Worm (Caenorhabditis elegans) whole organism, midembryonic: ENCODE data around the gene sru-9.
"Not testable (repeated sequence)": the region's sequence is repeated elsewhere in the genome, so short reads cannot be mapped to it uniquely, and the experiment has no call there.

Experiments used
- T22C8.4 ChIP-seq: fragments of 200-800 bp; sonication (Bioruptor generic); IDR thresholded peaks from 2 replicates; pipeline ENCODE4 v1.3.6; 2022; ENCODE audit warnings: missing genetic modification characterization, missing compliant biosample characterization
- cog-1 ChIP-seq: sonication (generic microtip); optimal IDR thresholded peaks from 2 replicates; lab custom pipeline; 2016; ENCODE audit warnings: missing genetic modification characterization, missing compliant biosample characterization
- flt-1 ChIP-seq: fragments of 200-800 bp; sonication (Bioruptor generic); IDR thresholded peaks from 2 replicates; pipeline ENCODE4 v1.3.6; 2022; ENCODE audit warnings: missing genetic modification characterization, missing compliant biosample characterization
- klf-2 ChIP-seq: fragments of 200-800 bp; sonication (Bioruptor generic); conservative IDR thresholded peaks from 2 replicates; pipeline ENCODE4 v1.3.6; 2022; ENCODE audit warnings: missing genetic modification reagents, missing genetic modification characterization, missing compliant biosample characterization
- med-1 ChIP-seq: sonication (generic microtip); optimal IDR thresholded peaks from 2 replicates; lab custom pipeline; 2017; ENCODE audit warnings: missing genetic modification characterization, mild to moderate bottlenecking, missing compliant biosample characterization, antibody characterized with exemption, missing genetic modification reagents; ENCODE audit not compliant: insufficient read depth
- ref-1 ChIP-seq: fragments of 200-800 bp; sonication (Bioruptor generic); conservative IDR thresholded peaks from 2 replicates; pipeline ENCODE4 v1.3.6; 2022; ENCODE audit warnings: missing genetic modification reagents, missing genetic modification characterization, missing compliant biosample characterization
- tab-1 ChIP-seq: fragments of 200-800 bp; sonication (Bioruptor generic); IDR thresholded peaks from 2 replicates; pipeline ENCODE4 v1.3.6; 2022; ENCODE audit warnings: missing genetic modification characterization, missing compliant biosample characterization
- ztf-23 ChIP-seq: fragments of 200-800 bp; sonication (Bioruptor generic); IDR thresholded peaks from 2 replicates; pipeline ENCODE4 v1.3.6; 2022; ENCODE audit warnings: missing genetic modification reagents, missing genetic modification characterization, missing compliant biosample characterization
- ztf-29 ChIP-seq: fragments of 200-800 bp; sonication (Bioruptor generic); IDR thresholded peaks from 2 replicates; pipeline ENCODE4 v1.3.6; 2022; ENCODE audit warnings: missing genetic modification reagents, missing genetic modification characterization, missing compliant biosample characterization

The sru-9 gene

DNA sequence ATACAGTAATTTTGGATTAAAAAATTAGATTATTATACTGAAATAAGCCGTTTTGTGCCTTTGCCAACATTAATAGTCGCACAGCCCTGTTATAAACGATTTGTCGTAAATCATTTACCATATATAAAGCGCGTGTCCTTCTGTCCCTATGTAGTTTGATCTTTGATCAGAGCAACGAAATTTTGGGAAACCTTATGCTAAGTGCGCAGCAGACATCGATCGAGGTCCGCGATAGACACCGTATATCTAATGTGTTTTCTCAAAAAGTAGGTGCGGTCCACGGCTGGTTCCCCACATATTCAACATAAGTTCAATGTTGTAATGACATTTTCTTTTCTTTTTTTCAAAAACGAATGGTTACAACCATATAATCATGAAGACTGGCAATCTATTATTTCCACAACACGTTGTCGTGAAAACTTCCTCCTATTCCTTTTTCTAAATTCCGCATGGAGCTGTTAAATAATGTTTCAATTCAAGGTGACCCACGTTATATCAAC lies at the start of gene sru-9:
TSS of gene sru-9 (plus strand) at position 450 of the 500 bp plus-strand sequence.
- not testable (repeated sequence) for TF ChIP-seq ztf-29, ztf-23, tab-1 (GFP tag; lab: Robert Waterston, UW)

DNA sequence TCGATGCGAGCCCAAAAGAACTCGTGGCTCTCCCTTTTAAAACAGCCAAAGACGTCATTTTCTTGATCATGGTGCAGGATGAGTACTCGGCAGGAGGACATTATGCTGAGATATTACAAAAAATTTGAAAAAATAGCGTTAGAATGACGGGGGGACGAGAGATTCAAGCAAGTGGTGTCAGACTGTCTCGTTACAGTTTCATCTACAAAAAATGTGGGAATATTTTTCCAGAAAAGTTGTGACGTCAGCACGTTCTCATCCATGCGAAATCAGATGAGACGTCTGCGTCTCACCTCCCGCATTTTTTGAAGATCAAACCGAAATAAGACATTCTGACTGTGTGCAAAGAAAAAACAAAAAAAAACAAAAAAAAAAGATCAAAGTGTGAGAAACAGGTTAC lies 48.6 kb upstream of the sru-9 start, which contains the start of gene rsd-2:
TSS of gene rsd-2 (minus strand) at position 101 of the 400 bp plus-strand sequence.
- no peak for TF ChIP-seq T22C8.4 (GFP tag; lab: Robert Waterston, UW)
- no peak for TF ChIP-seq tab-1 (GFP tag; lab: Robert Waterston, UW)
- TF ChIP-seq med-1: no peak
- no peak for TF ChIP-seq ref-1 (GFP tag; lab: Robert Waterston, UW)
- TF ChIP-seq flt-1 (GFP tag; lab: Robert Waterston, UW): no peak
- no peak for TF ChIP-seq cog-1 (tag; lab: Kevin White, UChicago)
- no peak for TF ChIP-seq ztf-29 (GFP tag; lab: Robert Waterston, UW)
- TF ChIP-seq ztf-23 (GFP tag; lab: Robert Waterston, UW): no peak
- no peak for TF ChIP-seq klf-2 (GFP tag; lab: Robert Waterston, UW)

DNA sequence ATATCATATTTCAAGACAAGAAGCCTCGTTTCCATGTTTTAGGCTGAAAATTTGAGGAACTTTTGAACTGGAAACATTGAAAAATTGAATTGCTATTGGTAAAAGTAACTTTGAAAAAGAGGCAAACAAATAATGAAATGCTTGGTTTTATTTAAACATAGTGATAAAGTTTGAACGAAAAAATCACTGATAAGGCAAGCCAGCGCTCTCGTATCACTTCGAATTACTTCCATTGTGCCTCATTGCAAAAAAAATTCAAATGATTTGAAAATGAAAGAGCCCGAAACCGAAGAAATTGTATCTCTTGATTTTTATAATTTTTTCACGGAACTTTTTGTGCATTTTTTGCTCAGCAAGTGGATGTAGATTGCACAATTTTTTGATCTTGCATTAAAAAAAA lies 40.6 kb upstream of the sru-9 start, which contains the start of gene F52G2.3:
TSS of gene F52G2.3 (minus strand) at position 43 of the 400 bp plus-strand sequence.
- TF ChIP-seq flt-1 (GFP tag; lab: Robert Waterston, UW) (no peak), ztf-23 (GFP tag; lab: Robert Waterston, UW) (no peak), med-1 (no peak)

DNA sequence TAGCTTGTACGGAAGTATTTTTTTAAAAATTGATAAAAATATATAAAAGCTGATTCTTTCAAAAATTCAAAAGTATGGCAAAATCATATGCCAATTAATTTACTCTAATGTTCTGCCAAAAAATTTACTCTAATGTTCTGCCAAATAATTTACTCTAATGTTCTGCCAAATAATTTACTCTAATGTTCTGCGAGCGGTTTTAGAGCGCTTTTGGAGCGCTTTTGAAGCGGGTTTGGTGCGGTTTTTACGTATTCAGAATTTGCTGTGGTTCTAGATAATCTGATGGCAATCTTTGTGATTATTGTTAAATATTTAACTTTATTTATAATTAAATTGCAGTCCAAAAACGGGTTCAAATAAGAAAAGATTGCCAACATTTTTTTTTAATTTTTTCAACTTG lies 39.4 kb upstream of the sru-9 start:
- TF ChIP-seq ref-1 (GFP tag; lab: Robert Waterston, UW) (no peak), med-1 (no peak), T22C8.4 (GFP tag; lab: Robert Waterston, UW) (no peak), ztf-29 (GFP tag; lab: Robert Waterston, UW) (no peak), flt-1 (GFP tag; lab: Robert Waterston, UW) (no peak), cog-1 (tag; lab: Kevin White, UChicago) (no peak), ztf-23 (GFP tag; lab: Robert Waterston, UW) (no peak), tab-1 (GFP tag; lab: Robert Waterston, UW) (no peak), klf-2 (GFP tag; lab: Robert Waterston, UW) (no peak)

DNA sequence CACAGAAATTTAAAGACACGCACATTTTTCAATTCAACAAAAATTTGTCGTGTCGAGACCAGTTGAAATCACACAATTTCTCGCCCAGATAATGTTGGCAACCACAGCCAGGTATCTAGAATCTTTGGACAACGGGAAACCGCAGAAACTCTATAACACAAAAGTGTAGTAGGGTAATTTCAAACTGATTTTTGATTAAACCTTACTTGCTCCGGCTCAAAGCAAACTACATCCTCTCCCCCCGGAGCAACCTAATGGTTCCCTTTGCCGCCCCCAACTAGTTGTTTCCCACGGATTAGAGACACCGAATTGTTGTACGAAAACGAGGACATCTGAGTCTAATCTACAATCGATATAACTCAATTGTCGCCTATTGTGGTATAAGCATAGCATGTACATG lies 34.4 kb upstream of the sru-9 start:
- TF ChIP-seq ref-1 (GFP tag; lab: Robert Waterston, UW): no peak
- no peak for TF ChIP-seq tab-1 (GFP tag; lab: Robert Waterston, UW)
- no peak for TF ChIP-seq klf-2 (GFP tag; lab: Robert Waterston, UW)
- TF ChIP-seq cog-1 (tag; lab: Kevin White, UChicago): no peak
- TF ChIP-seq flt-1 (GFP tag; lab: Robert Waterston, UW): no peak
- no peak for TF ChIP-seq ztf-29 (GFP tag; lab: Robert Waterston, UW)
- TF ChIP-seq ztf-23 (GFP tag; lab: Robert Waterston, UW): no peak
- no peak for TF ChIP-seq T22C8.4 (GFP tag; lab: Robert Waterston, UW)
- TF ChIP-seq med-1: no peak

DNA sequence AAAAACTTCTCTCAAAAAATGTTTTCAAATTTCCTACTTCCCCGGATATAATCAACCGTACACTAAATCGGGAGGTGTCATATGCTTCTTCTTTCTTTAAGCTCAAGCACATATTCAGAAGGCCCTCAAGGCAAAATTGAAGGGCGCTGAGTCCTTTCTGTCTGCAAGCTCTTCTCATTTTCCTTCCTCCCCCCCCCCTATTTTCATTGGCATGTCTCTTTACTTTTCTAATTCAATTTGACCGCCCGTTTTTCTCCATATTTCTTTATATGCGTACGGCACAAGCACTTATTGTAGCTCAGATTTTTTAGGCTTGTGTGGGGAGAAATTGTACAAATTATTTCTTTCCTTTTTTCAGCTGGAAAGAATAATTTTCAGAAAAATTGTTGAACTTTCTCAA lies 33.3 kb upstream of the sru-9 start:
- TF ChIP-seq klf-2 (GFP tag; lab: Robert Waterston, UW) (no peak), med-1 (no peak), cog-1 (tag; lab: Kevin White, UChicago) (no peak), ztf-29 (GFP tag; lab: Robert Waterston, UW) (no peak), tab-1 (GFP tag; lab: Robert Waterston, UW) (no peak), ref-1 (GFP tag; lab: Robert Waterston, UW) (no peak), ztf-23 (GFP tag; lab: Robert Waterston, UW) (no peak), flt-1 (GFP tag; lab: Robert Waterston, UW) (no peak), T22C8.4 (GFP tag; lab: Robert Waterston, UW) (no peak)

DNA sequence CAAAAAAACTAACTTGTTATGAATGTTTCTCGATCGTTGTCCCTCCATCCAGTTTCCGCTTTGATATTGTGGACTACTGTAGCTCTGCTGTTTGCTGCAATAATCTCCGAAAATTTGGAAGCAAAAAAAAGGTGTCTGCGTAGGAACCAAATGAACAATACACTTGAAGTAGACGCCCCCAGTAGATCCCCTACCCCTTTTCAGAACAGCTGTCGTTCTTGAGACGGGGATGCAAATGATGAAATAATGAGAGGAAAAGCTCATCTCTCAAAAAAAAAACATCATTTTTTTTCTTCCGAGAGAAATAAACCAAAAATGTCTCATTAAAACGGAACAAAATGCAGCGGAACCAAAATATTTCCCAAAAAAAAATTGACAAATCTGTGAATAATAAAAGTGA lies 31.4 kb upstream of the sru-9 start:
- no peak for TF ChIP-seq flt-1 (GFP tag; lab: Robert Waterston, UW)
- no peak for TF ChIP-seq cog-1 (tag; lab: Kevin White, UChicago)
- no peak for TF ChIP-seq tab-1 (GFP tag; lab: Robert Waterston, UW)
- no peak for TF ChIP-seq ztf-29 (GFP tag; lab: Robert Waterston, UW)
- no peak for TF ChIP-seq T22C8.4 (GFP tag; lab: Robert Waterston, UW)
- TF ChIP-seq med-1: no peak
- TF ChIP-seq klf-2 (GFP tag; lab: Robert Waterston, UW): no peak
- TF ChIP-seq ztf-23 (GFP tag; lab: Robert Waterston, UW): no peak
- TF ChIP-seq ref-1 (GFP tag; lab: Robert Waterston, UW): no peak

DNA sequence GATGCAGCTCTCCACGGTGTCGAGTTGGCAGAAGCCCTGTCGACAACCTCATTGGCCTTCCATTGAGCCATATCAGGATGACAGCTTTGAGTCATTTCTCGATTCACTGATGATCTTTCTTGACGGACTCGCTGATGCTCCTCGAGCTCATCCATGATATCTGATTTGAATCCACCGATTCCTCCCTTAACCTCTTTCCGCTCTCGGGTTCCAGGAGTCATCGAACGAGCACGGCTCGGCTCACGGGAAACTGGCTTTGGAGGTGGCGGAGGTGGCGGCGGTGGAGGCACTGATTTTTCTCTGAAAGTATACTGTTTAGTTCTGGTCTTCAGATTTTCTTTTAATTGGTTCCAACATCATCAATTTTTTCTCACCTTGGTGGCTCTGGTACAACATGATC lies 29.8 kb upstream of the sru-9 start:
- no peak for TF ChIP-seq med-1
- no peak for TF ChIP-seq ztf-29 (GFP tag; lab: Robert Waterston, UW)
- no peak for TF ChIP-seq cog-1 (tag; lab: Kevin White, UChicago)
- no peak for TF ChIP-seq T22C8.4 (GFP tag; lab: Robert Waterston, UW)
- TF ChIP-seq tab-1 (GFP tag; lab: Robert Waterston, UW): no peak
- TF ChIP-seq flt-1 (GFP tag; lab: Robert Waterston, UW): no peak
- TF ChIP-seq ztf-23 (GFP tag; lab: Robert Waterston, UW): no peak
- no peak for TF ChIP-seq klf-2 (GFP tag; lab: Robert Waterston, UW)
- TF ChIP-seq ref-1 (GFP tag; lab: Robert Waterston, UW): no peak

DNA sequence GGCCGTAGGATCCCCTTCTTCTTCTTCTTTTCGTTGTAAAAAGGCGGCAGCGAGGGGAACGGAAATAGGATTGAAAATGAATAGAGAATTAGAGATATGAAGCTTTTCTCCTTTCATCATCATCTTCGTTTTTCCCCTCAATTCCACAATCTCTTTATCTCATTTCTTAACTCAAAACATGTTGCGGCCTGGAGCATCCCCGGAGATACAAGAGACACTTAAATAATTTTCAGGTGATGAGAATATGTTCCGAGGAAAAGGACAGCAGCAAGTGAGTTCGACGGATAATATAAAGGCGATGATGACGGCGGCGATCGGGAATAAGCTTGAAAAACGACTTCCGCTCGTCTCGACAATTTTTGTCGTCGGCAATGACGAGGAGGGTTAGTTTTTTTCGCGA lies 27.2 kb upstream of the sru-9 start, which contains the start of the genes Y45F10B.13 and qui-1:
TSS of gene Y45F10B.13 (minus strand) at position 101 of the 400 bp plus-strand sequence.
TSS of gene qui-1 (plus strand) at position 233 of the 400 bp plus-strand sequence.
- TF ChIP-seq cog-1 (tag; lab: Kevin White, UChicago) (no peak), ztf-23 (GFP tag; lab: Robert Waterston, UW) (no peak), med-1 (no peak), flt-1 (GFP tag; lab: Robert Waterston, UW) (no peak), ztf-29 (GFP tag; lab: Robert Waterston, UW) (no peak), ref-1 (GFP tag; lab: Robert Waterston, UW) (no peak), T22C8.4 (GFP tag; lab: Robert Waterston, UW) (no peak), klf-2 (GFP tag; lab: Robert Waterston, UW) (no peak), tab-1 (GFP tag; lab: Robert Waterston, UW) (no peak)
